Fruit fly (Drosophila melanogaster): Measurements from ENCODE around the gene Gapvd1.

DNA sequence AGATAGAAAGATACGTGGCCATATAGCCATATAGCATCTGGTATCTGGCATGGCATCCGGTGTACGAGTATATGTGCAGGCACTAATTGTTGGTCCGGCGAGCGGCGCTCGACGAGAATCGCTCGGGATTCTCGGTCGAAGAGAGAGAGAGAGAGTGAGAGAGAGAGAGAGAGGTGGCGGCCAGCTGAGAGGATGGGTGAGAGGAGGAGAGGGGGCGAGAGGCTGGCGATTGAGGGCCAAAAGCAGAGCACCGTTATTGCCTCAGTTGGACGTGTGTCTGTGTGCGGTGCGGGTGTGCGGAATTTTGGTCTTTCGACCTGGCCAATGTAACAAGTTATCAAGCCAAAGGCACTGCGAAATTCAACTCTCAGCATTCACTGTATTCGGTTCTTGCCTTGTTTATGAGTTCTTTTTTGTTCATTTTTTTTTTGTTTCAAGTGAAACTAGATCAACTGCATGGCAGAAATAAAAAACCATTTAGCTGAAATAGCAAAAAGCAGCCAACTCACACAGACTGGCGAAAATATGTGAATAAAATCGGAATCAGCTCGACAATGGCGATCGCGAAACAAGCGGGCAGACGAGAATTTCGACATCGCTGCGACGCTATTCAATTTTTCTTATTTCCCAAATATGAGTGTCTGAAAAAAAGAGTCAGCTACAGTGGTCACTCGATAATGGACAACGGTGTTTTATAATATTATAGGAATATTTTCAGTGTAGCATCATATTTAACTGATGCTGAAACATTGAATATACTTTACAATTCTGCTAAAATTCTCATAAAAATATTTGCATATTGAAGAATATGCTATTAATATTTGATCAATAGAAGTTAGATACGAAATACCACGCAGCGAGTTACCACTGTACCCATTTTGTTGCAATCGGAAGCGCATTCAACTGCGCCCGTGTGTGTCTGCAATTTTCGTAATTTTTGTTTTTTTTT is 47.9 kb downstream of the Gapvd1 start:
- TF ChIP-seq Lpt (GFP tag; optimal IDR thresholded peaks at IDR 0.05) (no peak), usp (GFP tag; optimal IDR thresholded peaks at IDR 0.05) (no peak), CG15601 (tag; optimal IDR thresholded peaks at IDR 0.05) (no peak), lola (GFP tag; optimal IDR thresholded peaks at IDR 0.05) (no peak), eyg (GFP tag; optimal IDR thresholded peaks at IDR 0.05) (no peak), Dad (GFP tag; optimal IDR thresholded peaks at IDR 0.05) (no peak), Kr (GFP tag; optimal IDR thresholded peaks at IDR 0.05) (no peak), Side (GFP tag; optimal IDR thresholded peaks at IDR 0.05) (no peak), gro (GFP tag; optimal IDR thresholded peaks at IDR 0.05) (no peak)

Data from whole organism, embryonic.